Fruit fly (Drosophila melanogaster) whole organism, embryonic: Measurements from ENCODE around the gene Z600.

Source experiments
- Bgb ChIP-seq: fragments of 200-800 bp; sonication (Bioruptor generic); IDR thresholded peaks from 2 replicates; pipeline ENCODE4 v1.3.6; 2022; ENCODE audit warnings: missing biosample characterization, missing genetic modification characterization; ENCODE audit not compliant: partially characterized antibody
- CG10979 ChIP-seq: fragments of 200-800 bp; sonication (Bioruptor generic); optimal IDR thresholded peaks from 2 replicates; lab custom pipeline; 2018; ENCODE audit warnings: missing biosample characterization, mild to moderate bottlenecking, missing genetic modification characterization, moderate library complexity
- CG13123 ChIP-seq: fragments of 200-800 bp; sonication (Bioruptor generic); optimal IDR thresholded peaks from 2 replicates; lab custom pipeline; 2016; ENCODE audit warnings: missing biosample characterization, missing genetic modification characterization
- CG13775 ChIP-seq: fragments of 200-800 bp; sonication (Bioruptor generic); optimal IDR thresholded peaks from 3 replicates; lab custom pipeline; 2017; ENCODE audit warnings: missing biosample characterization, mild to moderate bottlenecking, missing genetic modification characterization
- CG14050 ChIP-seq: fragments of 200-800 bp; sonication (Bioruptor generic); IDR thresholded peaks from 3 replicates; pipeline ENCODE4 v1.3.6; 2022; ENCODE audit warnings: missing biosample characterization, missing genetic modification characterization
- CG1602 ChIP-seq: fragments of 200-800 bp; sonication (Bioruptor generic); optimal IDR thresholded peaks from 3 replicates; lab custom pipeline; 2016; ENCODE audit warnings: missing biosample characterization, missing genetic modification characterization
- CG1792 ChIP-seq: fragments of 200-800 bp; sonication (Bioruptor generic); optimal IDR thresholded peaks from 2 replicates; lab custom pipeline; 2016; ENCODE audit warnings: missing biosample characterization, missing genetic modification characterization
- CG30403 ChIP-seq: fragments of 200-800 bp; sonication (Bioruptor generic); optimal IDR thresholded peaks from 3 replicates; lab custom pipeline; 2016; ENCODE audit warnings: missing biosample characterization, missing genetic modification characterization
- CG31388 ChIP-seq: fragments of 200-800 bp; sonication (Bioruptor generic); optimal IDR thresholded peaks from 2 replicates; lab custom pipeline; 2016; ENCODE audit warnings: missing biosample characterization, missing genetic modification characterization
- CG6654 ChIP-seq: fragments of 200-800 bp; sonication (Bioruptor generic); optimal IDR thresholded peaks from 2 replicates; lab custom pipeline; 2017; ENCODE audit warnings: missing biosample characterization, mild to moderate bottlenecking, missing genetic modification characterization
- CG7839 ChIP-seq: fragments of 200-800 bp; sonication (Bioruptor generic); optimal IDR thresholded peaks from 3 replicates; lab custom pipeline; 2018; ENCODE audit warnings: missing biosample characterization, mild to moderate bottlenecking, missing genetic modification characterization, moderate library complexity
- CG8290 ChIP-seq, 3 experiments: fragments of 200-800 bp; sonication (Bioruptor generic); optimal IDR thresholded peaks; 2 replicates each; lab custom pipeline; 2016 to 2019; ENCODE audit warnings: missing biosample characterization in 3 of 3, missing genetic modification characterization in 3 of 3, mild to moderate bottlenecking in 2 of 3, moderate library complexity in 1 of 3
- CG8359 ChIP-seq: fragments of 200-800 bp; sonication (Bioruptor generic); optimal IDR thresholded peaks from 2 replicates; lab custom pipeline; 2017; ENCODE audit warnings: missing biosample characterization, mild to moderate bottlenecking, missing genetic modification characterization, borderline replicate concordance
- CG9817 ChIP-seq: fragments of 200-800 bp; sonication (Bioruptor generic); optimal IDR thresholded peaks from 2 replicates; lab custom pipeline; 2018; ENCODE audit warnings: missing biosample characterization, mild to moderate bottlenecking, missing genetic modification characterization, moderate library complexity
- Chrac-16 ChIP-seq: fragments of 200-800 bp; sonication (Bioruptor generic); optimal IDR thresholded peaks from 3 replicates; lab custom pipeline; 2016; ENCODE audit warnings: missing biosample characterization, missing genetic modification characterization
- D ChIP-seq, 2 experiments: fragments of 200-800 bp in 1 of 2; fragments of >200 bp in 1 of 2; sonication (Bioruptor generic) in 1 of 2; optimal IDR thresholded peaks; 2 replicates in 1 of 2; 3 replicates in 1 of 2; lab custom pipeline; 2017; ENCODE audit warnings: mild to moderate bottlenecking in 1 of 2, missing biosample characterization in 1 of 2, missing genetic modification characterization in 1 of 2, missing genetic modification reagents in 1 of 2
- D19A ChIP-seq: fragments of 200-800 bp; optimal IDR thresholded peaks from 3 replicates; lab custom pipeline; 2019; ENCODE audit warnings: missing biosample characterization, mild to moderate bottlenecking, missing genetic modification characterization, moderate library complexity
- Drgx ChIP-seq: fragments of 200-800 bp; sonication (Bioruptor generic); IDR thresholded peaks from 2 replicates; pipeline ENCODE4 v1.3.6; 2022; ENCODE audit warnings: missing biosample characterization, missing genetic modification characterization
- E2f1 ChIP-seq: fragments of 200-800 bp; sonication (Bioruptor generic); IDR thresholded peaks from 2 replicates; pipeline ENCODE4 v1.3.6; 2022; ENCODE audit warnings: missing biosample characterization, missing genetic modification characterization
- Ets97D ChIP-seq: fragments of 200-800 bp; sonication (Bioruptor generic); optimal IDR thresholded peaks from 3 replicates; lab custom pipeline; 2016; ENCODE audit warnings: missing biosample characterization, missing genetic modification characterization
- Hsf ChIP-seq: fragments of 200-800 bp; sonication (Bioruptor generic); optimal IDR thresholded peaks from 3 replicates; lab custom pipeline; 2016; ENCODE audit warnings: missing biosample characterization, missing genetic modification characterization
- NFAT ChIP-seq: fragments of 200-800 bp; sonication (Bioruptor generic); IDR thresholded peaks from 2 replicates; pipeline ENCODE4 v1.3.6; 2022; ENCODE audit warnings: missing biosample characterization, missing genetic modification characterization
- Nf-YB ChIP-seq: fragments of 200-800 bp; sonication (Bioruptor generic); optimal IDR thresholded peaks from 3 replicates; lab custom pipeline; 2019; ENCODE audit warnings: missing biosample characterization, mild to moderate bottlenecking, missing genetic modification characterization, moderate library complexity
- Sin3A ChIP-seq: fragments of >200 bp; optimal IDR thresholded peaks from 2 replicates; lab custom pipeline; 2018
- Spps ChIP-seq: fragments of 200-800 bp; sonication (Bioruptor generic); optimal IDR thresholded peaks from 2 replicates; lab custom pipeline; 2018; ENCODE audit warnings: missing biosample characterization, mild to moderate bottlenecking, missing genetic modification characterization
- ab ChIP-seq: fragments of 200-800 bp; sonication (Bioruptor generic); optimal IDR thresholded peaks from 2 replicates; lab custom pipeline; 2016; ENCODE audit warnings: missing biosample characterization, missing genetic modification characterization
- al ChIP-seq: fragments of 200-800 bp; sonication (Bioruptor generic); IDR thresholded peaks from 2 replicates; pipeline ENCODE4 v1.3.6; 2022; ENCODE audit warnings: missing biosample characterization, missing genetic modification characterization
- cato ChIP-seq: fragments of 200-800 bp; sonication (Bioruptor generic); optimal IDR thresholded peaks from 2 replicates; lab custom pipeline; 2016; ENCODE audit warnings: missing biosample characterization, missing genetic modification characterization, borderline replicate concordance
- chm ChIP-seq: fragments of 200-800 bp; sonication (Bioruptor generic); IDR thresholded peaks from 2 replicates; pipeline ENCODE4 v1.3.6; 2022; ENCODE audit warnings: missing biosample characterization, missing genetic modification characterization
- cwo ChIP-seq: fragments of 200-800 bp; sonication (Bioruptor generic); optimal IDR thresholded peaks from 3 replicates; lab custom pipeline; 2017; ENCODE audit warnings: missing biosample characterization, missing genetic modification characterization, mild to moderate bottlenecking, moderate library complexity, missing genetic modification reagents
- ewg ChIP-seq: fragments of 200-800 bp; sonication (Bioruptor generic); optimal IDR thresholded peaks from 3 replicates; lab custom pipeline; 2017; ENCODE audit warnings: mild to moderate bottlenecking, missing biosample characterization, missing genetic modification reagents, missing genetic modification characterization
- fu2 ChIP-seq: fragments of 200-800 bp; sonication (Bioruptor generic); optimal IDR thresholded peaks from 2 replicates; lab custom pipeline; 2016; ENCODE audit warnings: missing biosample characterization, missing genetic modification characterization
- gem ChIP-seq: fragments of 200-800 bp; sonication (Bioruptor generic); optimal IDR thresholded peaks from 2 replicates; lab custom pipeline; 2019; ENCODE audit warnings: missing biosample characterization, mild to moderate bottlenecking, missing genetic modification characterization, moderate library complexity
- hb ChIP-seq: fragments of 200-800 bp; sonication (Bioruptor generic); IDR thresholded peaks from 3 replicates; pipeline ENCODE4 v1.3.6; 2022; ENCODE audit warnings: missing biosample characterization, missing genetic modification characterization; ENCODE audit not compliant: partially characterized antibody
- hkb ChIP-seq, 2 experiments: fragments of 200-800 bp in 1 of 2; fragments of >200 bp in 1 of 2; sonication (Bioruptor generic) in 1 of 2; IDR thresholded peaks in 1 of 2; optimal IDR thresholded peaks in 1 of 2; 2 replicates each; pipeline versions ENCODE4 v1.3.6 to Lab custom; 2017 to 2022; ENCODE audit warnings: missing biosample characterization in 1 of 2, missing genetic modification characterization in 1 of 2
- lilli ChIP-seq: fragments of 200-800 bp; sonication (Bioruptor generic); optimal IDR thresholded peaks from 3 replicates; lab custom pipeline; 2016; ENCODE audit warnings: missing biosample characterization, missing genetic modification characterization
- mam ChIP-seq: fragments of 200-800 bp; sonication (Bioruptor generic); optimal IDR thresholded peaks from 3 replicates; lab custom pipeline; 2016; ENCODE audit warnings: missing biosample characterization, missing genetic modification characterization
- otp ChIP-seq: fragments of 200-800 bp; sonication (Bioruptor generic); IDR thresholded peaks from 3 replicates; pipeline ENCODE4, ENCODE4 v1.3.6; 2022; ENCODE audit warnings: missing biosample characterization, missing genetic modification characterization
- pan ChIP-seq, 4 experiments: fragments of >200 bp in 3 of 4; fragments of 200-800 bp in 1 of 4; sonication (Bioruptor generic) in 1 of 4; optimal IDR thresholded peaks in 3 of 4; IDR thresholded peaks in 1 of 4; 2 replicates each; pipeline versions ENCODE4 v1.3.6 to Lab custom; 2017 to 2022; ENCODE audit warnings: missing biosample characterization in 2 of 4, missing genetic modification characterization in 2 of 4, mixed read lengths in 1 of 4
- pho ChIP-seq: fragments of 200-800 bp; sonication (Bioruptor generic); optimal IDR thresholded peaks from 2 replicates; lab custom pipeline; 2016; ENCODE audit warnings: missing biosample characterization, missing genetic modification characterization
- repo ChIP-seq: fragments of 200-800 bp; sonication (Bioruptor generic); optimal IDR thresholded peaks from 2 replicates; lab custom pipeline; 2016; ENCODE audit warnings: missing biosample characterization, missing genetic modification characterization
- slou ChIP-seq: fragments of 200-800 bp; sonication (Bioruptor generic); optimal IDR thresholded peaks from 3 replicates; lab custom pipeline; 2016; ENCODE audit warnings: missing biosample characterization, missing genetic modification characterization
- sna ChIP-seq: fragments of 200-800 bp; sonication (Bioruptor generic); IDR thresholded peaks from 2 replicates; pipeline ENCODE4 v1.3.6; 2022; ENCODE audit warnings: missing biosample characterization, missing genetic modification characterization; ENCODE audit not compliant: partially characterized antibody
- sqz ChIP-seq: fragments of 200-800 bp; sonication (Bioruptor generic); optimal IDR thresholded peaks from 3 replicates; lab custom pipeline; 2018; ENCODE audit warnings: missing biosample characterization, mild to moderate bottlenecking, missing genetic modification characterization
- unpg ChIP-seq: fragments of 200-800 bp; sonication (Bioruptor generic); optimal IDR thresholded peaks from 3 replicates; lab custom pipeline; 2018; ENCODE audit warnings: missing biosample characterization, mild to moderate bottlenecking, missing genetic modification characterization, moderate library complexity

Z600 gene

DNA sequence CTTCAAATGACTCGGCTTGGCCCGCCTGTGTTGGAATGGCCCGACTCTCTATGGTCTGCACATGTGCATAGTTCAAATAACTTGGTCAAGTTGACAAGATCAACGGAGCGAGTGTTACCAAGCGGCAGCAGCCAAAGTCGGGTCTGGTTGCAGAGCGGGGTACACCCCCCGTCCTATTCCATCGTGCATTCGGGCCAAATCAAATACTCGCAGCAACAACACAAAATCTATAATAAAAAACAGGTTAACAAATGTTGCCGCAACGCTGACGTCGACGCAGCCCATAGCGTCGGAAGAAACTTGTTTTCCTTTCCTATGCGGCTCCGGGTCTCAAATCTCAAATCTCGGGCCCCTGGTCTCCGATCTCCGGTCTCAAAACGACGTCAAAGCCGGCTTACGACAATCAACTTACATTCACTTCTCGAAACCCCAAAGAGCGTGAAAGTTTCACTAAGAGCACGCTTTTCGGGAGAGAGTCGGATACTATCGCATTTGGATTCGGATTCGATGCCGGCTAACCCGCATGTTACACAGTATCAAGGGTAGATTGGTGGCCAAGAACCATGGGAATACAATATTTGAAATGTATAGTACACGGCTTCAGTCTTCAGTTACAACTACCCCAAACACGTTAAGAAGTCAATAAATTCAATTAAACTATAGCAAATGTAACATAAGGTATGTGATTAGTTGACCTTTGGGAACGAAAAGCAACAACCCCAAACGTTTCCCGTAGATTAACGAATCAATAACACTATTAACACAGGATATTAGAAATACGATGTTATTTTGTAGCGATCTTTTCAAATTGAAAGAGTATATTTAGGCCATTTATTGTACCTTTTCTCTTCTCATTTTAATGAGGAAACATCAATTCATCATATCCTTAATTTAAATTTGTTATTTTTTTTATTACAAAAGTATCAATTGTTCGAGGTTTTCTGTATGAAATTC lies 25.7 kb downstream of the Z600 start (continued):
- TF ChIP-seq slou = peak; percentile 28
- TF ChIP-seq sna (GFP tag; lab: Robert Waterston, UW) = no peak
- TF ChIP-seq Drgx = peak; percentile 28; the same call in 1 of the 2 replicates
- TF ChIP-seq E2f1 (GFP tag; lab: Robert Waterston, UW) = 0 out of 2 replicates have a peak, but pooled peaks have one; percentile 20
- peak; percentile 50 for TF ChIP-seq ewg (GFP tag; lab: Kevin White, UChicago)
- TF ChIP-seq CG1792 (GFP tag; lab: Kevin White, UChicago) = peak; percentile 13
- TF ChIP-seq CG13775 = peak; percentile 84
- TF ChIP-seq repo (GFP tag; lab: Kevin White, UChicago) = no peak
- TF ChIP-seq mam (GFP tag; lab: Kevin White, UChicago) = peak; percentile 62
- no peak for TF ChIP-seq ab (GFP tag; lab: Kevin White, UChicago)
- TF ChIP-seq CG8290 (GFP tag; optimal IDR thresholded peaks at IDR 0.05; lab: Kevin White, UChicago) = peak; percentile 41
- TF ChIP-seq CG8290 (tag; optimal IDR thresholded peaks at IDR 0.05; lab: Kevin White, UChicago) = peak in 1 of 2 experiments; percentile 46
- peak; percentile 87 for TF ChIP-seq CG30403 (GFP tag; lab: Kevin White, UChicago)
- peak; percentile 83 for TF ChIP-seq gem
- TF ChIP-seq Nf-YB (GFP tag; lab: Kevin White, UChicago) = peak; percentile 62
- TF ChIP-seq sqz (GFP tag; lab: Kevin White, UChicago) = peak; percentile 69
- TF ChIP-seq D19A (tag; lab: Kevin White, UChicago) = peak; percentile 39
- TF ChIP-seq pho (GFP tag; lab: Kevin White, UChicago) = peak; percentile 73
- no peak for TF ChIP-seq hkb (optimal IDR thresholded peaks at IDR 0.05; lab: Kevin White, UChicago)
- 0 out of 2 replicates have a peak, but pooled peaks have one; percentile 35 for TF ChIP-seq hkb (GFP tag; IDR thresholded peaks at IDR 0.05; lab: Robert Waterston, UW)
- peak; percentile 77 for TF ChIP-seq CG7839
- no peak for TF ChIP-seq Sin3A
- TF ChIP-seq Ets97D (GFP tag; lab: Kevin White, UChicago) = peak; percentile 0
- no peak for TF ChIP-seq chm
- peak; percentile 45 for TF ChIP-seq cato (GFP tag; lab: Kevin White, UChicago)
- no peak for TF ChIP-seq D (optimal IDR thresholded peaks at IDR 0.05; lab: Kevin White, UChicago)
- peak; percentile 43 for TF ChIP-seq D (GFP tag; optimal IDR thresholded peaks at IDR 0.05; lab: Kevin White, UChicago)
- TF ChIP-seq otp (GFP tag; lab: Robert Waterston, UW) = no peak
- TF ChIP-seq pan (optimal IDR thresholded peaks at IDR 0.05; lab: Kevin White, UChicago) = peak in 1 of 2 experiments; percentile 82
- peak; percentile 21 to 71 for TF ChIP-seq pan (GFP tag; optimal IDR thresholded peaks at IDR 0.05 in 1 of 2, IDR thresholded peaks at IDR 0.05 in 1 of 2)
- no peak for TF ChIP-seq CG13123
- TF ChIP-seq NFAT = no peak
- TF ChIP-seq Chrac-16 (GFP tag; lab: Kevin White, UChicago) = peak; percentile 53
- TF ChIP-seq Hsf (GFP tag; lab: Kevin White, UChicago) = peak; percentile 57
- TF ChIP-seq lilli (GFP tag; lab: Kevin White, UChicago) = peak; percentile 74
- peak; percentile 57 for TF ChIP-seq CG9817
- TF ChIP-seq CG6654 (GFP tag; lab: Kevin White, UChicago) = peak; percentile 30
- TF ChIP-seq Bgb (GFP tag; lab: Robert Waterston, UW) = no peak
- no peak for TF ChIP-seq al (GFP tag; lab: Robert Waterston, UW)
- peak; percentile 34 for TF ChIP-seq unpg (GFP tag; lab: Kevin White, UChicago)
- TF ChIP-seq CG10979 (tag; lab: Kevin White, UChicago) = peak; percentile 62
- no peak for TF ChIP-seq hb (GFP tag; lab: Robert Waterston, UW)
- TF ChIP-seq fu2 (GFP tag; lab: Kevin White, UChicago) = peak; percentile 16
- TF ChIP-seq Spps (tag; lab: Kevin White, UChicago) = no peak
- TF ChIP-seq CG14050 (GFP tag; lab: Robert Waterston, UW) = no peak; the same call in 2 of the 3 replicates
- TF ChIP-seq CG31388 (GFP tag; lab: Kevin White, UChicago) = no peak
- TF ChIP-seq CG1602 (GFP tag; lab: Kevin White, UChicago) = peak; percentile 72
- peak; percentile 43 for TF ChIP-seq cwo (GFP tag; lab: Kevin White, UChicago)
- peak; percentile 21 for TF ChIP-seq CG8359 (GFP tag; lab: Kevin White, UChicago)
